Fruit fly (Drosophila melanogaster): ENCODE data around the gene brv2.

The brv2 gene

dm6 chr3L:17310509-17310908, 34.0 kb downstream of the brv2 start (continued):
- TF ChIP-seq CG17568 (GFP tag; optimal IDR thresholded peaks at IDR 0.05) (no peak), ATbp (GFP tag; optimal IDR thresholded peaks at IDR 0.05) (peak; percentile 27), CG13123 (GFP tag; optimal IDR thresholded peaks at IDR 0.05) (no peak), Sry-δ (GFP tag; optimal IDR thresholded peaks at IDR 0.05) (no peak), odd (GFP tag; optimal IDR thresholded peaks at IDR 0.05) (peak; percentile 2), H15 (GFP tag; IDR thresholded peaks at IDR 0.05) (no peak), CG14710 (tag; optimal IDR thresholded peaks at IDR 0.05) (no peak), CG9215 (GFP tag; IDR thresholded peaks at IDR 0.05) (no peak), ranshi (GFP tag; IDR thresholded peaks at IDR 0.05) (no peak), az2 (GFP tag; optimal IDR thresholded peaks at IDR 0.05) (no peak), tio (GFP tag; optimal IDR thresholded peaks at IDR 0.05) (no peak), ab (GFP tag; optimal IDR thresholded peaks at IDR 0.05) (no peak), CG9817 (tag; optimal IDR thresholded peaks at IDR 0.05) (peak; percentile 41), CG10267 (tag; optimal IDR thresholded peaks at IDR 0.05) (peak; percentile 46), jumu (GFP tag; optimal IDR thresholded peaks at IDR 0.05) (no peak), Nf-YC (tag; optimal IDR thresholded peaks at IDR 0.05) (no peak), danr (GFP tag; IDR thresholded peaks at IDR 0.05) (no peak), chm (GFP tag; IDR thresholded peaks at IDR 0.05) (no peak), Neu2 (GFP tag; optimal IDR thresholded peaks at IDR 0.05; ENCODE audit: borderline replicate concordance) (no peak), HmgZ (tag; optimal IDR thresholded peaks at IDR 0.05) (no peak), her (GFP tag; optimal IDR thresholded peaks at IDR 0.05) (no peak), oc (tag; optimal IDR thresholded peaks at IDR 0.05) (no peak), Dip3 (GFP tag; optimal IDR thresholded peaks at IDR 0.05) (no peak), slp2 (GFP tag; optimal IDR thresholded peaks at IDR 0.05) (no peak), Doc3 (GFP tag; IDR thresholded peaks at IDR 0.05; ENCODE audit: partially characterized antibody) (no peak), trem (tag; optimal IDR thresholded peaks at IDR 0.05) (peak; percentile 10), Poxn (GFP tag; IDR thresholded peaks at IDR 0.05) (no peak), CG7556 (GFP tag; optimal IDR thresholded peaks at IDR 0.05) (peak; percentile 62), gcm2 (GFP tag; optimal IDR thresholded peaks at IDR 0.05) (no peak), Hsf (GFP tag; optimal IDR thresholded peaks at IDR 0.05) (no peak), grn (GFP tag; optimal IDR thresholded peaks at IDR 0.05) (no peak), pb (GFP tag; optimal IDR thresholded peaks at IDR 0.05) (no peak), CG42726 (GFP tag; IDR thresholded peaks at IDR 0.05; ENCODE audit: partially characterized antibody) (no peak), CG6175 (GFP tag; IDR thresholded peaks at IDR 0.05) (no peak), bcd (GFP tag; optimal IDR thresholded peaks at IDR 0.05) (peak; percentile 24)

- 0 out of 2 replicates have a peak, but pooled peaks have one; percentile 4 for TF ChIP-seq slbo (GFP tag; IDR thresholded peaks at IDR 0.05)
- TF ChIP-seq Ets65A (GFP tag), result peak; percentile 3
- TF ChIP-seq CTCF (GFP tag; optimal IDR thresholded peaks at IDR 0.05), result peak; percentile 65
- no peak for TF ChIP-seq CG13287 (GFP tag; IDR thresholded peaks at IDR 0.05; ENCODE audit: partially characterized antibody)
- TF ChIP-seq D19A (tag; optimal IDR thresholded peaks at IDR 0.05), result no peak
These were observed 52.3 kb downstream of the brv2 start for dm6 chr3L:17292205-17292604.
